Fruit fly (Drosophila melanogaster) whole organism, prepupa: ENCODE results near the gene CG43218.
A peak's percentile ranks its signal among the peaks of the same experiment; 100 is the strongest.

ENCODE experiments used
- Blimp-1 ChIP-seq: fragments of 200-800 bp; sonication (Bioruptor generic); optimal IDR thresholded peaks from 3 replicates; lab custom pipeline; 2017; ENCODE audit warnings: missing biosample characterization, missing genetic modification characterization, mild to moderate bottlenecking, moderate library complexity, missing genetic modification reagents
- CG10631 ChIP-seq: fragments of 200-800 bp; sonication (Bioruptor generic); optimal IDR thresholded peaks from 2 replicates; lab custom pipeline; 2016; ENCODE audit warnings: missing biosample characterization, missing genetic modification characterization
- CG10669 ChIP-seq: fragments of 200-800 bp; sonication (Bioruptor generic); optimal IDR thresholded peaks from 3 replicates; lab custom pipeline; 2018; ENCODE audit warnings: missing biosample characterization, mild to moderate bottlenecking, missing genetic modification characterization, moderate library complexity
- CG11762 ChIP-seq: fragments of 200-800 bp; sonication (Bioruptor generic); optimal IDR thresholded peaks from 3 replicates; lab custom pipeline; 2016; ENCODE audit warnings: missing biosample characterization, missing genetic modification characterization; ENCODE audit not compliant: insufficient read depth
- CG11902 ChIP-seq: fragments of 200-800 bp; sonication (Bioruptor generic); optimal IDR thresholded peaks from 3 replicates; lab custom pipeline; 2016; ENCODE audit warnings: missing biosample characterization, missing genetic modification characterization
- CG15336 ChIP-seq: fragments of 200-800 bp; sonication (Bioruptor generic); IDR thresholded peaks from 2 replicates; pipeline ENCODE4 v1.3.6; 2022; ENCODE audit warnings: missing biosample characterization, missing genetic modification characterization
- CG1621 ChIP-seq: fragments of 200-800 bp; sonication (Bioruptor generic); optimal IDR thresholded peaks from 3 replicates; lab custom pipeline; 2018; ENCODE audit warnings: missing biosample characterization, mild to moderate bottlenecking, missing genetic modification characterization
- CG16779 ChIP-seq: fragments of 200-800 bp; sonication (Bioruptor generic); optimal IDR thresholded peaks from 3 replicates; lab custom pipeline; 2017; ENCODE audit warnings: missing biosample characterization, mild to moderate bottlenecking, missing genetic modification characterization
- CG3032 ChIP-seq: fragments of 200-800 bp; optimal IDR thresholded peaks from 2 replicates; lab custom pipeline; 2019; ENCODE audit warnings: missing biosample characterization, mild to moderate bottlenecking, missing genetic modification characterization, moderate library complexity
- CG32006 ChIP-seq: fragments of 200-800 bp; sonication (Bioruptor generic); optimal IDR thresholded peaks from 3 replicates; lab custom pipeline; 2017; ENCODE audit warnings: missing biosample characterization, mild to moderate bottlenecking, missing genetic modification characterization
- CG3919 ChIP-seq: fragments of 200-800 bp; sonication (Bioruptor generic); optimal IDR thresholded peaks from 3 replicates; lab custom pipeline; 2016; ENCODE audit warnings: missing biosample characterization, missing genetic modification characterization
- CG4318 ChIP-seq: fragments of 200-800 bp; sonication (Bioruptor generic); optimal IDR thresholded peaks from 3 replicates; lab custom pipeline; 2017; ENCODE audit warnings: missing biosample characterization, mild to moderate bottlenecking, missing genetic modification characterization
- CG6276 ChIP-seq: fragments of 200-800 bp; sonication (Bioruptor generic); optimal IDR thresholded peaks from 2 replicates; lab custom pipeline; 2017; ENCODE audit warnings: missing biosample characterization, mild to moderate bottlenecking, missing genetic modification characterization
- CG6792 ChIP-seq: fragments of 200-800 bp; sonication (Bioruptor generic); optimal IDR thresholded peaks from 3 replicates; lab custom pipeline; 2016; ENCODE audit warnings: missing biosample characterization, missing genetic modification characterization
- CG6808 ChIP-seq: fragments of 200-800 bp; sonication (Bioruptor generic); optimal IDR thresholded peaks from 3 replicates; lab custom pipeline; 2017; ENCODE audit warnings: missing biosample characterization, missing genetic modification characterization, mild to moderate bottlenecking, moderate library complexity, missing genetic modification reagents
- CG8119 ChIP-seq: fragments of 200-800 bp; sonication (Bioruptor generic); IDR thresholded peaks from 3 replicates; pipeline ENCODE4 v1.3.6; 2022; ENCODE audit warnings: missing biosample characterization, missing genetic modification characterization
- Eip75B ChIP-seq: fragments of 200-800 bp; sonication (Bioruptor generic); optimal IDR thresholded peaks from 3 replicates; lab custom pipeline; 2016; ENCODE audit warnings: missing biosample characterization, missing genetic modification characterization
- Eip78C ChIP-seq: fragments of 200-800 bp; sonication (Bioruptor generic); peaks from one replicate; lab custom pipeline; 2016; ENCODE audit warnings: missing biosample characterization, missing genetic modification characterization
- Eip93F ChIP-seq: fragments of 200-800 bp; sonication (Bioruptor generic); optimal IDR thresholded peaks from 2 replicates; lab custom pipeline; 2016; ENCODE audit warnings: missing biosample characterization, mild to moderate bottlenecking, missing genetic modification characterization
- Ets21C ChIP-seq: fragments of 200-800 bp; sonication (Bioruptor generic); optimal IDR thresholded peaks from 3 replicates; lab custom pipeline; 2016; ENCODE audit warnings: missing biosample characterization, missing genetic modification characterization
- Gug ChIP-seq: fragments of 200-800 bp; sonication (Bioruptor generic); IDR thresholded peaks from 2 replicates; pipeline ENCODE4 v1.3.6; 2022; ENCODE audit warnings: missing biosample characterization, missing genetic modification characterization
- Hr38 ChIP-seq: sonication (Bioruptor generic); optimal IDR thresholded peaks from 2 replicates; lab custom pipeline; 2016; ENCODE audit warnings: missing biosample characterization, missing genetic modification characterization
- Hr4 ChIP-seq: fragments of 200-800 bp; sonication (Bioruptor generic); optimal IDR thresholded peaks from 3 replicates; lab custom pipeline; 2016; ENCODE audit warnings: missing biosample characterization, missing genetic modification characterization
- Lpt ChIP-seq: fragments of 200-800 bp; sonication (Bioruptor generic); optimal IDR thresholded peaks from 3 replicates; lab custom pipeline; 2016; ENCODE audit warnings: missing biosample characterization, missing genetic modification characterization
- Met ChIP-seq: fragments of 200-800 bp; sonication (Bioruptor generic); optimal IDR thresholded peaks from 3 replicates; lab custom pipeline; 2016; ENCODE audit warnings: missing biosample characterization, missing genetic modification characterization
- OdsH ChIP-seq: fragments of 200-800 bp; sonication (Bioruptor generic); optimal IDR thresholded peaks from 3 replicates; lab custom pipeline; 2016; ENCODE audit warnings: missing biosample characterization, missing genetic modification characterization
- Smox ChIP-seq: fragments of 200-800 bp; sonication (Bioruptor generic); optimal IDR thresholded peaks from 3 replicates; lab custom pipeline; 2016; ENCODE audit warnings: missing biosample characterization, missing genetic modification characterization
- Sox102F ChIP-seq: fragments of 200-800 bp; sonication (Bioruptor generic); optimal IDR thresholded peaks from 2 replicates; lab custom pipeline; 2016; ENCODE audit warnings: missing biosample characterization, mild to moderate bottlenecking, missing genetic modification characterization
- Sox14 ChIP-seq: fragments of 200-800 bp; sonication (Bioruptor generic); optimal IDR thresholded peaks from 3 replicates; lab custom pipeline; 2016; ENCODE audit warnings: missing biosample characterization, missing genetic modification characterization
- Sox15 ChIP-seq: fragments of 200-800 bp; sonication (Bioruptor generic); optimal IDR thresholded peaks from 3 replicates; lab custom pipeline; 2016; ENCODE audit warnings: missing biosample characterization, missing genetic modification characterization
- achi ChIP-seq: fragments of 200-800 bp; sonication (Bioruptor generic); optimal IDR thresholded peaks from 3 replicates; lab custom pipeline; 2016; ENCODE audit warnings: missing biosample characterization, missing genetic modification characterization
- dac ChIP-seq: fragments of 200-800 bp; sonication (Bioruptor generic); optimal IDR thresholded peaks from 2 replicates; lab custom pipeline; 2017; ENCODE audit warnings: missing biosample characterization, mild to moderate bottlenecking, missing genetic modification characterization
- dsx ChIP-seq: fragments of 200-800 bp; optimal IDR thresholded peaks from 3 replicates; lab custom pipeline; 2019; ENCODE audit warnings: missing biosample characterization, mild to moderate bottlenecking, missing genetic modification characterization, moderate library complexity; ENCODE audit not compliant: poor library complexity, severe bottlenecking
- eg ChIP-seq: fragments of 200-800 bp; sonication (Bioruptor generic); IDR thresholded peaks from 3 replicates; pipeline ENCODE4 v1.3.6; 2022; ENCODE audit warnings: missing biosample characterization, missing genetic modification characterization
- fd59A ChIP-seq: fragments of 200-800 bp; sonication (Bioruptor generic); optimal IDR thresholded peaks from 2 replicates; lab custom pipeline; 2017; ENCODE audit warnings: missing biosample characterization, mild to moderate bottlenecking, missing genetic modification characterization, missing genetic modification reagents
- fd85E ChIP-seq: fragments of 200-800 bp; sonication (Bioruptor generic); optimal IDR thresholded peaks from 3 replicates; lab custom pipeline; 2016; ENCODE audit warnings: missing biosample characterization, missing genetic modification characterization
- net ChIP-seq: fragments of 200-800 bp; sonication (Bioruptor generic); optimal IDR thresholded peaks from 3 replicates; lab custom pipeline; 2016; ENCODE audit warnings: missing biosample characterization, missing genetic modification characterization
- pdm3 ChIP-seq: fragments of 200-800 bp; sonication (Bioruptor generic); optimal IDR thresholded peaks from 3 replicates; lab custom pipeline; 2016; ENCODE audit warnings: missing biosample characterization, missing genetic modification characterization
- salr ChIP-seq, 2 experiments: fragments of 200-800 bp; sonication (Bioruptor generic); optimal IDR thresholded peaks; 3 replicates each; lab custom pipeline; 2016 to 2018; ENCODE audit warnings: missing biosample characterization in 2 of 2, missing genetic modification characterization in 2 of 2, mild to moderate bottlenecking in 1 of 2
- ss ChIP-seq, 2 experiments: fragments of 200-800 bp; sonication (Bioruptor generic); optimal IDR thresholded peaks; 2 replicates in 1 of 2; 3 replicates in 1 of 2; lab custom pipeline; 2017 to 2018; ENCODE audit warnings: mild to moderate bottlenecking in 2 of 2, missing biosample characterization in 2 of 2, missing genetic modification characterization in 2 of 2, moderate library complexity in 1 of 2
- svp ChIP-seq: fragments of 200-800 bp; sonication (Bioruptor generic); peaks from one replicate; lab custom pipeline; 2016; ENCODE audit warnings: missing biosample characterization, missing genetic modification characterization
- topi ChIP-seq: fragments of 200-800 bp; sonication (Bioruptor generic); optimal IDR thresholded peaks from 3 replicates; lab custom pipeline; 2016; ENCODE audit warnings: missing biosample characterization, missing genetic modification characterization
- vri ChIP-seq: fragments of 200-800 bp; sonication (Bioruptor generic); optimal IDR thresholded peaks from 3 replicates; lab custom pipeline; 2016; ENCODE audit warnings: missing biosample characterization, mild to moderate bottlenecking, missing genetic modification characterization

The CG43218 gene

DNA sequence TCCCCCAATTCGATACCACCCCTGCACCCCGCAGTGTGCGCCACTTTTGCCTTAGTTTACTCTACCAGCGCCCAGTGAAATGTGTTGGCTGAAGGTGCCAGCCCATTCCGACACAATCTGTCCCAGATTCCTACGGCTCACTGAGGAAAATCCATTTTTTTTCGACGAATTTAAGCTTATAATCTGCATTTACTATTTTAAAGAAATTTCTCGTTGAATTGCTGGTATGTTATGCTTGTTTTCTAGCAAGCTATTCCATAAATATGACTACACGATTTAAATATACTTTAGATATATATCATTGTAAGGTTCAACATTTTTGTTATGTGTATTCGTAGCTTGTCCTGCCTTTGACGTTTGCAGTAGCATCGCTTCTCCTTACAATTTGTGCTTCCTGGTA, 34.6 kb upstream of the CG43218 start (continued):
- peak; percentile 39 for TF ChIP-seq CG3919 (GFP tag; lab: Kevin White, UChicago)
- TF ChIP-seq Blimp-1 (GFP tag; lab: Kevin White, UChicago) = no peak
- peak; percentile 30 for TF ChIP-seq svp (GFP tag; lab: Kevin White, UChicago)
- peak; percentile 61 for TF ChIP-seq CG6276 (GFP tag; lab: Kevin White, UChicago)
- TF ChIP-seq CG10669 = no peak
- TF ChIP-seq Hr38 = no peak
- peak; percentile 34 for TF ChIP-seq OdsH (GFP tag; lab: Kevin White, UChicago)
- TF ChIP-seq Sox15 (GFP tag; lab: Kevin White, UChicago) = no peak
- no peak for TF ChIP-seq fd85E (GFP tag; lab: Kevin White, UChicago)
- TF ChIP-seq vri (GFP tag; lab: Kevin White, UChicago) = no peak

DNA sequence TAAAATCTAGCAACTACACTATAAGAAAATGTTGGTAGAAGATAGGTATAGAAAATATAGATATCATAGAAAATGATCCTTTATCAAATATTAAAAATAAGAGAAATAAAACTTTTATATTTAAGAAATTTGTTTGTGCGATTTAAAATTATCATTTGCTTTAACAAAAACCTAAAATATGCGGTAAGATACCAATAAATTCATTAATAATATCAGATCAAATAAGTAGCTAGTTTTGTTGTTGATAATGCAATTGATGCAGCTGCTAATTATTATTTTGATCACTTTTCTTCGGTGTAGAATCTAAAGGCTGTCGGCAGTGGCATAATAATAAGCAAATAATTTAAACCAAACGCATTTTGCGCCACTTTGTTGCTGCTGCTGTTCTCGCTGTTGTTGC, 33.5 kb upstream of the CG43218 start:
- no peak for TF ChIP-seq topi (GFP tag; lab: Kevin White, UChicago)
- no peak for TF ChIP-seq Ets21C (GFP tag; lab: Kevin White, UChicago)
- peak; percentile 56 for TF ChIP-seq Gug (GFP tag; lab: Robert Waterston, UW)
- TF ChIP-seq salr (GFP tag; optimal IDR thresholded peaks at IDR 0.05; lab: Kevin White, UChicago) = peak in 1 of 2 experiments; percentile 86
- TF ChIP-seq achi (GFP tag; lab: Kevin White, UChicago) = peak; percentile 38
- peak; percentile 26 for TF ChIP-seq CG3919 (GFP tag; lab: Kevin White, UChicago)
- no peak for TF ChIP-seq Eip93F (GFP tag; lab: Kevin White, UChicago)
- TF ChIP-seq CG8119 (GFP tag; lab: Robert Waterston, UW) = peak; percentile 81
- TF ChIP-seq CG11762 (GFP tag; lab: Kevin White, UChicago) = peak; percentile 18
- TF ChIP-seq Hr4 (GFP tag; lab: Kevin White, UChicago) = peak; percentile 68
- TF ChIP-seq Lpt (GFP tag; lab: Kevin White, UChicago) = peak; percentile 40
- TF ChIP-seq CG4318 (GFP tag; lab: Kevin White, UChicago) = peak; percentile 78
- TF ChIP-seq eg = peak; percentile 47; the same call in 2 of the 3 replicates
- TF ChIP-seq pdm3 = peak; percentile 13
- no peak for TF ChIP-seq CG1621 (tag; lab: Kevin White, UChicago)
- peak; percentile 66 for TF ChIP-seq CG10631
- peak; percentile 8 for TF ChIP-seq Sox14 (GFP tag; lab: Kevin White, UChicago)
- TF ChIP-seq dsx (GFP tag; lab: Kevin White, UChicago) = peak; percentile 6
- TF ChIP-seq fd59A (GFP tag; lab: Kevin White, UChicago) = no peak
- peak; percentile 86 for TF ChIP-seq CG15336 (GFP tag; lab: Robert Waterston, UW)
- TF ChIP-seq dac (GFP tag; lab: Kevin White, UChicago) = peak; percentile 25
- TF ChIP-seq OdsH (GFP tag; lab: Kevin White, UChicago) = peak; percentile 53
- peak; percentile 91 for TF ChIP-seq CG32006
- TF ChIP-seq net (GFP tag; lab: Kevin White, UChicago) = peak; percentile 59
- TF ChIP-seq CG6792 (GFP tag; lab: Kevin White, UChicago) = no peak
- TF ChIP-seq CG6276 (GFP tag; lab: Kevin White, UChicago) = peak; percentile 88
- TF ChIP-seq Eip75B (GFP tag; lab: Kevin White, UChicago) = no peak
- TF ChIP-seq Eip78C (GFP tag; lab: Kevin White, UChicago) = peak; percentile 86
- TF ChIP-seq, all 60 proteins: peak for 21

DNA sequence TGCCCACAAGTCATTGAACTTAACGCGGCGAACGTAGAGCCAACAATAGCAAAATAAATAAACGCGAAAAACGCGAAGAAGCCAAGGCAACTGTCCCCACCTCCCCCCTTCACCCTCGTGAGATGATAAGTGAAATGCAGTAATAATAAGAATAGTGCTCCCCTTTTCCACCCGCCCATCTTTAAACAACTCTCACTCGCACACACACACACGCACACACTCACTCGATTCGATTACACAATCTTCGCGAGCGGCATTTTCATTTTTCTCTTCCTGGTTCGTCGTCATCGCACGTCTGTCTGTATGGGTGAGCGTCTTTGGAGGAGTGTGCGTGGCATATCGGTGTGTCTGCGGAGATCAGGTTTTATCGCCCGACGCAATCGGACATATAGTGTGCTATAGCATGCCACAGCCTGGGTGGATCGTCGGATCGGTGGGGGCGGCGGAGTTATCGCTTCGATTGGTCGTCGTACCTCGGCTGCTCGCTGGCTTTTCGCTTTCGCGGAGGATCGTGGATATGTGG, 33.1 kb upstream of the CG43218 start:
- TF ChIP-seq CG1621 (tag; lab: Kevin White, UChicago) (peak; percentile 22), Gug (GFP tag; lab: Robert Waterston, UW) (no peak), topi (GFP tag; lab: Kevin White, UChicago) (peak; percentile 36), CG10669 (no peak), CG11902 (GFP tag; lab: Kevin White, UChicago) (no peak), salr (GFP tag; optimal IDR thresholded peaks at IDR 0.05; lab: Kevin White, UChicago) (no peak), Smox (GFP tag; lab: Kevin White, UChicago) (peak; percentile 27), CG3032 (tag; lab: Kevin White, UChicago) (no peak), Lpt (GFP tag; lab: Kevin White, UChicago) (peak; percentile 79), pdm3 (no peak), vri (GFP tag; lab: Kevin White, UChicago) (peak; percentile 88), CG15336 (GFP tag; lab: Robert Waterston, UW) (peak; percentile 21; the same call in 1 of the 2 replicates), ss (GFP tag; optimal IDR thresholded peaks at IDR 0.05; lab: Kevin White, UChicago) (peak; percentile 28 to 42), Met (GFP tag; lab: Kevin White, UChicago) (peak; percentile 47), dac (GFP tag; lab: Kevin White, UChicago) (no peak), CG8119 (GFP tag; lab: Robert Waterston, UW) (no peak), CG6808 (GFP tag; lab: Kevin White, UChicago) (no peak), Sox14 (GFP tag; lab: Kevin White, UChicago) (peak; percentile 21), CG4318 (GFP tag; lab: Kevin White, UChicago) (no peak), CG16779 (no peak), CG6792 (GFP tag; lab: Kevin White, UChicago) (no peak), Sox102F (GFP tag; lab: Kevin White, UChicago) (peak; percentile 31), Ets21C (GFP tag; lab: Kevin White, UChicago) (no peak), OdsH (GFP tag; lab: Kevin White, UChicago) (no peak), dsx (GFP tag; lab: Kevin White, UChicago) (no peak), Eip78C (GFP tag; lab: Kevin White, UChicago) (peak; percentile 89), CG6276 (GFP tag; lab: Kevin White, UChicago) (no peak), Eip93F (GFP tag; lab: Kevin White, UChicago) (no peak)
